Fruit fly (Drosophila melanogaster) whole organism: Measurements from ENCODE around the gene CG13887.

Experiments
- CG8478 ChIP-seq: fragments of >200 bp; optimal IDR thresholded peaks from 2 replicates; lab custom pipeline; 2018; ENCODE audit warnings: inconsistent platforms
- pan ChIP-seq: fragments of >200 bp; optimal IDR thresholded peaks from 2 replicates; lab custom pipeline; 2017
- psq ChIP-seq: fragments of >200 bp; optimal IDR thresholded peaks from 2 replicates; lab custom pipeline; 2017
- usp ChIP-seq: fragments of >200 bp; optimal IDR thresholded peaks from 2 replicates; lab custom pipeline; 2017; ENCODE audit warnings: missing biosample characterization, missing genetic modification characterization, mixed read lengths

DNA sequence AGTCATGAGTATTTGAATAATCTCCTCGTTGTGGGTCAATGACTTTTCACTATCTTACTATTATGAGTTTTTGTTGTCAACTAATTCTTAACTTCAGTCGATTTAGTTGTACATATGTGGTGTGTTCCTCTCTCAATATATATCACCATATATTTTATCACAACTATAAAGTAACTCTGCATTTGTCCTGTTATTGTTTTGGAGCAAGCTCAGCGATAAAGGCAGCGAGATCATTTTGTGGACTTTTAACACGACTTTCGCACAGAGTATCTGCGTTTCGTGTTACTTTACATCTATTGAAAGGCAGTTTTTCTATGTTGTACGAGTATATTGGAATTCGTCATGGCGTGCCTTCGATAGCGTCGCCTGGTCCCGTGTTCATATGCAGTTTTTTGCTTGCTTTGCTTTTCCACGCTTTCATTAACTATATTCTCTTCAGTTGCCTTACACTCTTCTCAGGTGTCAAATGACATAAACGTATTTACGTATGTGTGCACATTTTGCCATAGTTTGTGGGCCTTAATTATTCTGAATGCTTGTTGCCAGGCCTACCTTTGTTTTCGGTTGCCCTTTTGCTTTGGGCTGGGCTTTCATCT is 37.9 kb downstream of the CG13887 start:
- no peak for TF ChIP-seq usp (GFP tag; lab: Kevin White, UChicago)
- no peak for TF ChIP-seq psq (lab: Kevin White, UChicago)
- TF ChIP-seq pan (lab: Kevin White, UChicago), result no peak
- TF ChIP-seq CG8478 (lab: Kevin White, UChicago), result no peak
